Fruit fly (Drosophila melanogaster) whole organism, embryonic: ENCODE data around the gene Nlg2.

Experiments used
- ATbp ChIP-seq: fragments of 200-800 bp; sonication (Bioruptor generic); optimal IDR thresholded peaks from 2 replicates; lab custom pipeline; 2017; ENCODE audit warnings: missing biosample characterization, mild to moderate bottlenecking, missing genetic modification characterization, missing genetic modification reagents
- Adf1 ChIP-seq: fragments of 200-800 bp; sonication (Bioruptor generic); IDR thresholded peaks from 2 replicates; pipeline ENCODE4 v1.3.6; 2022; ENCODE audit warnings: missing biosample characterization, missing genetic modification characterization
- CG10209 ChIP-seq: fragments of 200-800 bp; sonication (Bioruptor generic); optimal IDR thresholded peaks from 3 replicates; lab custom pipeline; 2017; ENCODE audit warnings: missing biosample characterization, mild to moderate bottlenecking, missing genetic modification characterization, missing genetic modification reagents
- CG12391 ChIP-seq: fragments of 200-800 bp; sonication (Bioruptor generic); optimal IDR thresholded peaks from 3 replicates; lab custom pipeline; 2018; ENCODE audit warnings: missing biosample characterization, mild to moderate bottlenecking, missing genetic modification characterization, moderate library complexity
- CG13775 ChIP-seq: fragments of 200-800 bp; sonication (Bioruptor generic); optimal IDR thresholded peaks from 3 replicates; lab custom pipeline; 2017; ENCODE audit warnings: missing biosample characterization, mild to moderate bottlenecking, missing genetic modification characterization
- CG14050 ChIP-seq: fragments of 200-800 bp; sonication (Bioruptor generic); IDR thresholded peaks from 3 replicates; pipeline ENCODE4 v1.3.6; 2022; ENCODE audit warnings: missing biosample characterization, missing genetic modification characterization
- CG1529 ChIP-seq: fragments of 200-800 bp; sonication (Bioruptor generic); optimal IDR thresholded peaks from 3 replicates; lab custom pipeline; 2018; ENCODE audit warnings: missing biosample characterization, missing genetic modification characterization
- CG16779 ChIP-seq: fragments of 200-800 bp; sonication (Bioruptor generic); IDR thresholded peaks from 2 replicates; pipeline ENCODE4 v1.3.6; 2022; ENCODE audit warnings: missing biosample characterization, missing genetic modification characterization
- CG17359 ChIP-seq: fragments of 200-800 bp; sonication (Bioruptor generic); optimal IDR thresholded peaks from 3 replicates; lab custom pipeline; 2018; ENCODE audit warnings: missing biosample characterization, mild to moderate bottlenecking, missing genetic modification characterization, moderate library complexity
- CG1832 ChIP-seq: fragments of 200-800 bp; sonication (Bioruptor generic); optimal IDR thresholded peaks from 2 replicates; lab custom pipeline; 2017; ENCODE audit warnings: missing biosample characterization, mild to moderate bottlenecking, missing genetic modification characterization, inconsistent platforms
- CG18599 ChIP-seq: fragments of 200-800 bp; sonication (Bioruptor generic); optimal IDR thresholded peaks from 3 replicates; lab custom pipeline; 2017; ENCODE audit warnings: missing biosample characterization, missing genetic modification characterization, mild to moderate bottlenecking, moderate library complexity, missing genetic modification reagents
- CG30403 ChIP-seq: fragments of 200-800 bp; sonication (Bioruptor generic); optimal IDR thresholded peaks from 3 replicates; lab custom pipeline; 2016; ENCODE audit warnings: missing biosample characterization, missing genetic modification characterization
- CG4707 ChIP-seq: fragments of 200-800 bp; sonication (Bioruptor generic); optimal IDR thresholded peaks from 2 replicates; lab custom pipeline; 2018; ENCODE audit warnings: missing biosample characterization, mild to moderate bottlenecking, missing genetic modification characterization, moderate library complexity
- CG7556 ChIP-seq: fragments of 200-800 bp; sonication (Bioruptor generic); optimal IDR thresholded peaks from 2 replicates; lab custom pipeline; 2017; ENCODE audit warnings: missing biosample characterization, mild to moderate bottlenecking, missing genetic modification characterization
- CG8765 ChIP-seq: fragments of 200-800 bp; sonication (Bioruptor generic); IDR thresholded peaks from 2 replicates; pipeline ENCODE4 v1.3.6; 2022; ENCODE audit warnings: missing biosample characterization, missing genetic modification characterization
- CHES-1-like ChIP-seq: fragments of 200-800 bp; sonication (Bioruptor generic); optimal IDR thresholded peaks from 2 replicates; lab custom pipeline; 2016; ENCODE audit warnings: missing biosample characterization, missing genetic modification characterization
- Chrac-16 ChIP-seq: fragments of 200-800 bp; sonication (Bioruptor generic); optimal IDR thresholded peaks from 3 replicates; lab custom pipeline; 2016; ENCODE audit warnings: missing biosample characterization, missing genetic modification characterization
- D ChIP-seq, 2 experiments: fragments of 200-800 bp in 1 of 2; fragments of >200 bp in 1 of 2; sonication (Bioruptor generic) in 1 of 2; optimal IDR thresholded peaks; 2 replicates in 1 of 2; 3 replicates in 1 of 2; lab custom pipeline; 2017; ENCODE audit warnings: mild to moderate bottlenecking in 1 of 2, missing biosample characterization in 1 of 2, missing genetic modification characterization in 1 of 2, missing genetic modification reagents in 1 of 2
- Drgx ChIP-seq: fragments of 200-800 bp; sonication (Bioruptor generic); IDR thresholded peaks from 2 replicates; pipeline ENCODE4 v1.3.6; 2022; ENCODE audit warnings: missing biosample characterization, missing genetic modification characterization
- Ets65A ChIP-seq: fragments of 200-800 bp; sonication (Bioruptor generic); peaks from one replicate; lab custom pipeline; 2016; ENCODE audit warnings: missing biosample characterization, missing genetic modification characterization
- Hr3 ChIP-seq: fragments of 200-800 bp; sonication (Bioruptor generic); optimal IDR thresholded peaks from 3 replicates; lab custom pipeline; 2016; ENCODE audit warnings: missing biosample characterization, missing genetic modification characterization
- Mrtf ChIP-seq: fragments of 200-800 bp; sonication (Bioruptor generic); IDR thresholded peaks from 3 replicates; pipeline ENCODE4 v1.3.6; 2022; ENCODE audit warnings: missing biosample characterization, missing genetic modification characterization
- NC2β ChIP-seq: fragments of 200-800 bp; sonication (Bioruptor generic); optimal IDR thresholded peaks from 2 replicates; lab custom pipeline; 2016; ENCODE audit warnings: missing biosample characterization, missing genetic modification characterization
- NK7.1 ChIP-seq: fragments of 200-800 bp; sonication (Bioruptor generic); optimal IDR thresholded peaks from 3 replicates; lab custom pipeline; 2016; ENCODE audit warnings: missing biosample characterization, missing genetic modification characterization
- Nf-YC ChIP-seq: fragments of 200-800 bp; optimal IDR thresholded peaks from 3 replicates; lab custom pipeline; 2019; ENCODE audit warnings: missing biosample characterization, mild to moderate bottlenecking, missing genetic modification characterization, moderate library complexity
- NfI ChIP-seq: fragments of 200-800 bp; sonication (Bioruptor generic); optimal IDR thresholded peaks from 3 replicates; lab custom pipeline; 2018; ENCODE audit warnings: missing biosample characterization, mild to moderate bottlenecking, missing genetic modification characterization, moderate library complexity
- Side ChIP-seq: fragments of 200-800 bp; sonication (Bioruptor generic); optimal IDR thresholded peaks from 2 replicates; lab custom pipeline; 2016; ENCODE audit warnings: missing biosample characterization, missing genetic modification characterization
- Sin3A ChIP-seq: fragments of >200 bp; optimal IDR thresholded peaks from 2 replicates; lab custom pipeline; 2018
- Sox100B ChIP-seq: fragments of 200-800 bp; sonication (Bioruptor generic); optimal IDR thresholded peaks from 3 replicates; lab custom pipeline; 2018; ENCODE audit warnings: missing biosample characterization, mild to moderate bottlenecking, missing genetic modification characterization
- caup ChIP-seq: fragments of 200-800 bp; sonication (Bioruptor generic); optimal IDR thresholded peaks from 3 replicates; lab custom pipeline; 2017; ENCODE audit warnings: missing biosample characterization, mild to moderate bottlenecking, missing genetic modification characterization, moderate library complexity; ENCODE audit not compliant: severe bottlenecking
- corto ChIP-seq: fragments of 200-800 bp; sonication (Bioruptor generic); optimal IDR thresholded peaks from 2 replicates; lab custom pipeline; 2016; ENCODE audit warnings: missing biosample characterization, mild to moderate bottlenecking, missing genetic modification characterization, moderate library complexity
- crc ChIP-seq: fragments of 200-800 bp; sonication (Bioruptor generic); optimal IDR thresholded peaks from 2 replicates; lab custom pipeline; 2016; ENCODE audit warnings: missing biosample characterization, missing genetic modification characterization
- crol ChIP-seq: fragments of 200-800 bp; sonication (Bioruptor generic); IDR thresholded peaks from 2 replicates; pipeline ENCODE4 v1.3.6; 2022; ENCODE audit warnings: missing biosample characterization, missing genetic modification characterization
- da ChIP-seq: fragments of 200-800 bp; sonication (Bioruptor generic); optimal IDR thresholded peaks from 2 replicates; lab custom pipeline; 2016; ENCODE audit warnings: missing biosample characterization, missing genetic modification characterization
- ems ChIP-seq: fragments of 200-800 bp; sonication (Bioruptor generic); optimal IDR thresholded peaks from 3 replicates; lab custom pipeline; 2016; ENCODE audit warnings: missing biosample characterization, missing genetic modification characterization
- fd102C ChIP-seq: fragments of 200-800 bp; sonication (Bioruptor generic); optimal IDR thresholded peaks from 2 replicates; lab custom pipeline; 2018; ENCODE audit warnings: missing biosample characterization, mild to moderate bottlenecking, missing genetic modification characterization, moderate library complexity
- kni ChIP-seq: fragments of 200-800 bp; sonication (Bioruptor generic); optimal IDR thresholded peaks from 3 replicates; lab custom pipeline; 2017; ENCODE audit warnings: mild to moderate bottlenecking, missing biosample characterization, missing genetic modification reagents, missing genetic modification characterization
- knrl ChIP-seq: fragments of 200-800 bp; sonication (Bioruptor generic); IDR thresholded peaks from 3 replicates; pipeline ENCODE4 v1.3.6; 2022; ENCODE audit warnings: missing biosample characterization, missing genetic modification characterization; ENCODE audit not compliant: partially characterized antibody
- nerfin-2 ChIP-seq: fragments of 200-800 bp; sonication (Bioruptor generic); IDR thresholded peaks from 2 replicates; pipeline ENCODE4 v1.3.6; 2022; ENCODE audit warnings: missing biosample characterization, missing genetic modification characterization; ENCODE audit not compliant: partially characterized antibody
- p53 ChIP-seq: fragments of 200-800 bp; sonication (Bioruptor generic); optimal IDR thresholded peaks from 2 replicates; lab custom pipeline; 2016; ENCODE audit warnings: missing biosample characterization, missing genetic modification characterization
- psq ChIP-seq: fragments of 200-800 bp; sonication (Bioruptor generic); optimal IDR thresholded peaks from 2 replicates; lab custom pipeline; 2017; ENCODE audit warnings: missing biosample characterization, missing genetic modification characterization
- repo ChIP-seq: fragments of 200-800 bp; sonication (Bioruptor generic); optimal IDR thresholded peaks from 2 replicates; lab custom pipeline; 2016; ENCODE audit warnings: missing biosample characterization, missing genetic modification characterization
- schlank ChIP-seq: fragments of 200-800 bp; sonication (Bioruptor generic); optimal IDR thresholded peaks from 2 replicates; lab custom pipeline; 2018; ENCODE audit warnings: missing biosample characterization, mild to moderate bottlenecking, missing genetic modification characterization
- scrt ChIP-seq: fragments of 200-800 bp; sonication (Bioruptor generic); optimal IDR thresholded peaks from 2 replicates; lab custom pipeline; 2018; ENCODE audit warnings: missing biosample characterization, mild to moderate bottlenecking, missing genetic modification characterization, moderate library complexity
- seq ChIP-seq: fragments of 200-800 bp; sonication (Bioruptor generic); IDR thresholded peaks from 2 replicates; pipeline ENCODE4 v1.3.6; 2022; ENCODE audit warnings: missing biosample characterization, missing genetic modification characterization
- sr ChIP-seq: fragments of 200-800 bp; sonication (Bioruptor generic); IDR thresholded peaks from 3 replicates; pipeline ENCODE4 v1.3.6; 2022; ENCODE audit warnings: missing biosample characterization, missing genetic modification characterization
- tin ChIP-seq: fragments of 200-800 bp; sonication (Bioruptor generic); optimal IDR thresholded peaks from 3 replicates; lab custom pipeline; 2016; ENCODE audit warnings: missing biosample characterization, missing genetic modification characterization
- zen ChIP-seq: fragments of 200-800 bp; sonication (Bioruptor generic); optimal IDR thresholded peaks from 3 replicates; lab custom pipeline; 2018; ENCODE audit warnings: missing biosample characterization, mild to moderate bottlenecking, missing genetic modification characterization, moderate library complexity
- zen2 ChIP-seq: fragments of 200-800 bp; sonication (Bioruptor generic); IDR thresholded peaks from 3 replicates; pipeline ENCODE4 v1.3.6; 2022; ENCODE audit warnings: missing biosample characterization, missing genetic modification characterization; ENCODE audit not compliant: partially characterized antibody
- zfh2 ChIP-seq: fragments of 200-800 bp; sonication (Bioruptor generic); optimal IDR thresholded peaks from 2 replicates; lab custom pipeline; 2016; ENCODE audit warnings: missing biosample characterization, missing genetic modification characterization

The Nlg2 gene

DNA sequence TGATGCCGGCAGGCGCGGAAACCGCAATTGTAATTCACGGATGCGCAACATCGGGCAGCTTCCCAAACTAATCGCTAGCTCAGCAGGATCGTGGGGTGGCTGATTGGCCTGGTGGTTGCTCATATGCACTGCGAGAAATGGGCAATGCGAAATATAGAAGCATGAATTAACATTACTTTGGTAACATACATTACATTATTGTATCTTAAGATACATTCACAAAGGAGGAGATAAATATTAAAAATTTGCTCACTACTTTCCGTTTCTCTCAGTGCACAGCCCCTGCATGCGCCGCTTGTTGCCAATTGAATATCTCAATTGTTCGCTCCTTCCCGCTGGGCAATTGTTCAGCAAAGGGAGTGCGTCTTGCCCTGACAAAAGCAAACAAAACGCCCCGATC lies 33.4 kb upstream of the Nlg2 start (continued):
- peak; percentile 45 for TF ChIP-seq ems (GFP tag; lab: Kevin White, UChicago)
- TF ChIP-seq Sox100B (GFP tag; lab: Kevin White, UChicago): peak; percentile 61
- TF ChIP-seq kni (GFP tag; lab: Kevin White, UChicago): peak; percentile 85
- peak; percentile 40; the same call in 2 of the 3 replicates for TF ChIP-seq CG14050 (GFP tag; lab: Robert Waterston, UW)
- TF ChIP-seq schlank (tag; lab: Kevin White, UChicago): no peak
- no peak for TF ChIP-seq Sin3A (lab: Kevin White, UChicago)
- peak; percentile 69 for TF ChIP-seq da
- TF ChIP-seq zfh2 (GFP tag; lab: Kevin White, UChicago): no peak
- peak; percentile 46 for TF ChIP-seq CG4707 (GFP tag; lab: Kevin White, UChicago)
- peak; percentile 68 for TF ChIP-seq CG30403 (GFP tag; lab: Kevin White, UChicago)
- TF ChIP-seq ATbp: peak; percentile 68
- TF ChIP-seq Ets65A (GFP tag; lab: Kevin White, UChicago): peak; percentile 96
- no peak for TF ChIP-seq nerfin-2 (GFP tag; lab: Robert Waterston, UW)
- TF ChIP-seq p53 (GFP tag; lab: Kevin White, UChicago): no peak
- TF ChIP-seq crol (GFP tag; lab: Robert Waterston, UW): 0 out of 2 replicates have a peak, but pooled peaks have one; percentile 33
- TF ChIP-seq NK7.1 (GFP tag; lab: Kevin White, UChicago): peak; percentile 11
- TF ChIP-seq Chrac-16: peak; percentile 71
- peak; percentile 10 for TF ChIP-seq CHES-1-like
- TF ChIP-seq Adf1 (GFP tag; lab: Robert Waterston, UW): no peak
- TF ChIP-seq CG18599 (GFP tag; lab: Kevin White, UChicago): peak; percentile 48
- TF ChIP-seq CG1832 (GFP tag; lab: Kevin White, UChicago): no peak
- peak; percentile 76 for TF ChIP-seq CG7556 (GFP tag; lab: Kevin White, UChicago)
- peak; percentile 73 for TF ChIP-seq tin (GFP tag; lab: Kevin White, UChicago)
- peak; percentile 34 for TF ChIP-seq NfI
- no peak for TF ChIP-seq zen2 (GFP tag; lab: Robert Waterston, UW)
- TF ChIP-seq Mrtf (GFP tag; lab: Robert Waterston, UW): peak; percentile 47; the same call in 1 of the 3 replicates
- peak; percentile 70 for TF ChIP-seq Side (GFP tag; lab: Kevin White, UChicago)
- TF ChIP-seq crc (GFP tag; lab: Kevin White, UChicago): peak; percentile 29
- peak; percentile 64 for TF ChIP-seq Nf-YC
- TF ChIP-seq CG8765 (GFP tag; lab: Robert Waterston, UW): peak; percentile 82
- TF ChIP-seq CG13775 (GFP tag; lab: Kevin White, UChicago): peak; percentile 63
- peak; percentile 73 for TF ChIP-seq fd102C (GFP tag; lab: Kevin White, UChicago)
- TF ChIP-seq NC2β (GFP tag; lab: Kevin White, UChicago): peak; percentile 69
- peak; percentile 62 for TF ChIP-seq Hr3 (GFP tag; lab: Kevin White, UChicago)
- peak; percentile 93 for TF ChIP-seq zen (tag; lab: Kevin White, UChicago)
- TF ChIP-seq CG1529 (GFP tag; lab: Kevin White, UChicago): peak; percentile 74
- peak; percentile 70 for TF ChIP-seq CG17359 (tag; lab: Kevin White, UChicago)
- TF ChIP-seq knrl (GFP tag; lab: Robert Waterston, UW): no peak
- no peak for TF ChIP-seq Drgx (GFP tag; lab: Robert Waterston, UW)
- no peak for TF ChIP-seq D (optimal IDR thresholded peaks at IDR 0.05; lab: Kevin White, UChicago)
- TF ChIP-seq D (GFP tag; optimal IDR thresholded peaks at IDR 0.05; lab: Kevin White, UChicago): peak; percentile 93
- peak; percentile 44 for TF ChIP-seq scrt (GFP tag; lab: Kevin White, UChicago)
- peak; percentile 27 for TF ChIP-seq repo (GFP tag; lab: Kevin White, UChicago)
- TF ChIP-seq caup (GFP tag; lab: Kevin White, UChicago): peak; percentile 28
- no peak for TF ChIP-seq CG16779 (GFP tag; lab: Robert Waterston, UW)
- peak; percentile 3 for TF ChIP-seq psq (GFP tag; lab: Kevin White, UChicago)
- TF ChIP-seq corto (GFP tag; lab: Kevin White, UChicago): no peak
- TF ChIP-seq sr: no peak
- peak; percentile 48; the same call in 1 of the 2 replicates for TF ChIP-seq seq (GFP tag; lab: Robert Waterston, UW)
- peak; percentile 74 for TF ChIP-seq CG12391 (tag; lab: Kevin White, UChicago)
- peak; percentile 68 for TF ChIP-seq CG10209
